Worm (Caenorhabditis elegans) whole organism, late embryonic: ENCODE measurements around the gene lst-2.

Experiments
- K09A11.1 ChIP-seq: sonication (generic microtip); optimal IDR thresholded peaks from 2 replicates; lab custom pipeline; 2017; ENCODE audit warnings: antibody characterized with exemption, mild to moderate bottlenecking, missing genetic modification characterization, missing compliant biosample characterization; ENCODE audit not compliant: insufficient read depth
- ahr-1 ChIP-seq: sonication (generic microtip); optimal IDR thresholded peaks from 2 replicates; lab custom pipeline; 2016; ENCODE audit warnings: missing genetic modification characterization, missing compliant biosample characterization
- ama-1 ChIP-seq: fragments of 150-350 bp; optimal IDR thresholded peaks from 2 replicates; lab custom pipeline; 2014
- ceh-19 ChIP-seq: fragments of 200-800 bp; sonication (Bioruptor generic); optimal IDR thresholded peaks from 2 replicates; lab custom pipeline; 2018; ENCODE audit warnings: mild to moderate bottlenecking, missing genetic modification characterization, missing compliant biosample characterization
- ceh-22 ChIP-seq: sonication (generic microtip); optimal IDR thresholded peaks from 2 replicates; lab custom pipeline; 2017; ENCODE audit warnings: missing biosample characterization, missing genetic modification characterization
- ceh-30 ChIP-seq: fragments of 150-350 bp; optimal IDR thresholded peaks from 2 replicates; lab custom pipeline; 2014; ENCODE audit warnings: missing biosample characterization, missing genetic modification characterization
- ceh-31 ChIP-seq: sonication (generic microtip); optimal IDR thresholded peaks from 2 replicates; lab custom pipeline; 2016; ENCODE audit warnings: missing genetic modification characterization, missing compliant biosample characterization
- ceh-45 ChIP-seq: fragments of 200-800 bp; sonication (Bioruptor generic); IDR thresholded peaks from 2 replicates; pipeline ENCODE4 v1.3.6; 2022; ENCODE audit warnings: missing genetic modification reagents, missing genetic modification characterization, missing compliant biosample characterization
- ceh-48 ChIP-seq: sonication (generic microtip); optimal IDR thresholded peaks from 2 replicates; lab custom pipeline; 2016; ENCODE audit warnings: missing genetic modification characterization, inconsistent platforms, missing compliant biosample characterization
- dmd-4 ChIP-seq: sonication (generic microtip); optimal IDR thresholded peaks from 2 replicates; lab custom pipeline; 2016; ENCODE audit warnings: borderline replicate concordance, missing genetic modification characterization, missing compliant biosample characterization
- dve-1 ChIP-seq: sonication (generic microtip); optimal IDR thresholded peaks from 2 replicates; lab custom pipeline; 2017; ENCODE audit warnings: antibody characterized with exemption, mild to moderate bottlenecking, missing genetic modification characterization, missing compliant biosample characterization
- elt-4 ChIP-seq: sonication (generic microtip); optimal IDR thresholded peaks from 2 replicates; lab custom pipeline; 2016; ENCODE audit warnings: missing genetic modification characterization, missing compliant biosample characterization
- fax-1 ChIP-seq: sonication (generic microtip); optimal IDR thresholded peaks from 2 replicates; lab custom pipeline; 2016; ENCODE audit warnings: missing genotype, missing genetic modification characterization, missing compliant biosample characterization
- fkh-10 ChIP-seq: fragments of 150-350 bp; optimal IDR thresholded peaks from 2 replicates; lab custom pipeline; 2014; ENCODE audit warnings: missing biosample characterization, missing genetic modification reagents, missing genetic modification characterization
- hlh-13 ChIP-seq: fragments of 200-800 bp; sonication (Bioruptor generic); optimal IDR thresholded peaks from 2 replicates; lab custom pipeline; 2018; ENCODE audit warnings: mild to moderate bottlenecking, missing genetic modification characterization, missing compliant biosample characterization
- lim-6 ChIP-seq: sonication (generic microtip); optimal IDR thresholded peaks from 2 replicates; lab custom pipeline; 2016; ENCODE audit warnings: missing genetic modification characterization, missing compliant biosample characterization
- lin-11 ChIP-seq: fragments of 200-800 bp; sonication (Bioruptor generic); optimal IDR thresholded peaks from 2 replicates; lab custom pipeline; 2018; ENCODE audit warnings: mild to moderate bottlenecking, missing genetic modification characterization, missing compliant biosample characterization
- madf-2 ChIP-seq: sonication (generic microtip); optimal IDR thresholded peaks from 2 replicates; lab custom pipeline; 2017; ENCODE audit warnings: missing genetic modification characterization, missing compliant biosample characterization
- mec-3 ChIP-seq: sonication (generic microtip); optimal IDR thresholded peaks from 2 replicates; lab custom pipeline; 2016; ENCODE audit warnings: borderline replicate concordance, missing genetic modification characterization, missing compliant biosample characterization
- odd-2 ChIP-seq: sonication (generic microtip); optimal IDR thresholded peaks from 2 replicates; lab custom pipeline; 2017; ENCODE audit warnings: antibody characterized with exemption, mild to moderate bottlenecking, missing genetic modification characterization, missing compliant biosample characterization
- pag-3 ChIP-seq: sonication (generic microtip); optimal IDR thresholded peaks from 2 replicates; lab custom pipeline; 2016; ENCODE audit warnings: missing compliant biosample characterization, missing genetic modification characterization, borderline replicate concordance
- pha-2 ChIP-seq: sonication (generic microtip); optimal IDR thresholded peaks from 2 replicates; lab custom pipeline; 2017; ENCODE audit warnings: mild to moderate bottlenecking, missing genetic modification characterization, missing compliant biosample characterization
- ref-2 ChIP-seq: sonication (generic microtip); optimal IDR thresholded peaks from 2 replicates; lab custom pipeline; 2016; ENCODE audit warnings: missing genetic modification characterization, missing compliant biosample characterization
- rnt-1 ChIP-seq: sonication (generic microtip); optimal IDR thresholded peaks from 2 replicates; lab custom pipeline; 2016; ENCODE audit warnings: missing genetic modification characterization, missing compliant biosample characterization
- sdc-2 ChIP-seq: sonication (generic microtip); optimal IDR thresholded peaks from 2 replicates; lab custom pipeline; 2016; ENCODE audit warnings: missing genotype, missing genetic modification characterization, missing compliant biosample characterization
- tbx-2 ChIP-seq: sonication (generic microtip); optimal IDR thresholded peaks from 2 replicates; lab custom pipeline; 2016; ENCODE audit warnings: missing genetic modification characterization, missing compliant biosample characterization
- ttx-3 ChIP-seq: sonication (generic microtip); optimal IDR thresholded peaks from 2 replicates; lab custom pipeline; 2016; ENCODE audit warnings: missing genetic modification reagents, missing genetic modification characterization, missing compliant biosample characterization
- unc-3 ChIP-seq, 2 experiments: fragments of 200-800 bp in 1 of 2; sonication (Bioruptor generic) in 1 of 2; sonication (generic microtip) in 1 of 2; conservative IDR thresholded peaks in 1 of 2; optimal IDR thresholded peaks in 1 of 2; 2 replicates each; pipeline versions ENCODE4 v1.3.6 to Lab custom; 2016 to 2022; ENCODE audit warnings: missing compliant biosample characterization in 2 of 2, missing genetic modification characterization in 2 of 2, missing genetic modification reagents in 1 of 2
- unc-42 ChIP-seq: sonication (generic microtip); optimal IDR thresholded peaks from 2 replicates; lab custom pipeline; 2016; ENCODE audit warnings: missing genotype, missing genetic modification characterization, missing compliant biosample characterization
- unc-55 ChIP-seq: sonication (generic microtip); optimal IDR thresholded peaks from 2 replicates; lab custom pipeline; 2017; ENCODE audit warnings: missing biosample characterization, missing genetic modification reagents, missing genetic modification characterization
- unc-86 ChIP-seq: sonication (generic microtip); optimal IDR thresholded peaks from 2 replicates; lab custom pipeline; 2016; ENCODE audit warnings: missing genetic modification characterization, missing compliant biosample characterization
- zip-5 ChIP-seq: sonication (generic microtip); optimal IDR thresholded peaks from 2 replicates; lab custom pipeline; 2016; ENCODE audit warnings: missing genetic modification characterization, missing compliant biosample characterization

lst-2 gene

DNA sequence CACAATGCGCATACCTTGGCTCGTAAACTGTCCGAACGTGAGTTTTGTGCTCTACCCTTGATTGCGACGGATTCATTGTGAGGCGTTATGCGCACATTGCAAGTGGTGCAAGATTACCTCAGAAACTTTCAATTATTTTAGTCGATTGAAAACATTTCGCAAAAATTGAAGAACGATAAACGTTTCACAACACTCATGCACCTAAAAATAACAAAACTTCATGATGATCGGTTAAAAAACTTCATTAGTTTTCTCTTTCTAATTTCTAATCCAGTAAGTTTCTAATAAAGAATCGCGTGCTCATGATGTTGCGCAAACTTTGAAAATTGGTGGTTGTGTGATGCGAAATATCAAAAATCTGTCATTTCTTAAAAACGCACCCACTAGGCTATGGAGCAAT is 35.6 kb upstream of the lst-2 start, which contains the start of gene dop-1:
TSS of gene dop-1 (minus strand) at position 101 of the 400 bp plus-strand sequence.
- no peak for TF ChIP-seq unc-55 (GFP tag; lab: Kevin White, UChicago)
- no peak for TF ChIP-seq ahr-1

DNA sequence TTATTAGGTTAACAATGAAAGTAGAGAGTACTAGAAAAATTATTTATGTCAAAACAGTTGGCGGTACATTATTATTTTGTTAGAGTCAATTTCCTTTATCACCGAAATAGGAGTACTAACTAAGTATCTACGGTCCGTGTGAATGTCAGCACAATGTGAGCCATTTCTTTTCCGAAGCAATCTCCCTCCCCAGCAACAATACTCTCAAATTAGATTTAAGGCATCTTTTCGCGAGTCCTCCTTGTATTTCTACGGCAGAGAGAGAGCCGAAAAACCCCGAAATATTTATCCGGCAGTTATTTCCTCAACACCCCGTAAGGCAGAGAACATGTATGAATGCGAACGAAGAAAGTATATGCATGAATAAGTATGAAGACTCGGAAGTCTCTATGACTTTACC is 32.1 kb upstream of the lst-2 start:
- TF ChIP-seq lim-6 (tag; lab: Kevin White, UChicago) (no peak), unc-42 (peak; percentile 65)
- TF ChIP-seq, all 69 proteins: peak for 1

DNA sequence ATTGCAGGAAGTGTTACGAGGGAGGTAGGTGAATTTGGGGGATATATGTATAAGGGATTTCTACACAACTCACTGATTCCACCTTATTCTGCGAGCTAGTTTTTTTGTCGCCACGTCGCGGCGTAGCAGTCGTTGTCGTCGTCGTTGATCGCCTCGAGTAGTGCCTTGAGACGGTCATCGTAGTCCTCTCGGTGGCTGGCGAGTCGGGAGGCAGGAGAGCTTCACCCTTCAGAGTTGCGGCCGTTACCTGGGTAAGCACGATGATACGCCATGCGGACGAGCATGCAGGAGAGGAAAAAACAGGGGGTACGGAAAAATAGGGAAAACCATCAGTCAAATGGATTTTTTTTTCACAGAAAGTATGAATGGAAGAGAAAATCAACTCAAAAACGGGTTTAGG is 30.0 kb upstream of the lst-2 start:
- TF ChIP-seq unc-86 (no peak), unc-3 (GFP tag; conservative IDR thresholded peaks at IDR 0.05; lab: Robert Waterston, UW) (no peak), unc-3 (tag; optimal IDR thresholded peaks at IDR 0.05; lab: Kevin White, UChicago) (no peak), lim-6 (tag; lab: Kevin White, UChicago) (no peak), ceh-30 (no peak), ceh-45 (GFP tag; lab: Robert Waterston, UW) (no peak), pha-2 (tag; lab: Kevin White, UChicago) (no peak)

DNA sequence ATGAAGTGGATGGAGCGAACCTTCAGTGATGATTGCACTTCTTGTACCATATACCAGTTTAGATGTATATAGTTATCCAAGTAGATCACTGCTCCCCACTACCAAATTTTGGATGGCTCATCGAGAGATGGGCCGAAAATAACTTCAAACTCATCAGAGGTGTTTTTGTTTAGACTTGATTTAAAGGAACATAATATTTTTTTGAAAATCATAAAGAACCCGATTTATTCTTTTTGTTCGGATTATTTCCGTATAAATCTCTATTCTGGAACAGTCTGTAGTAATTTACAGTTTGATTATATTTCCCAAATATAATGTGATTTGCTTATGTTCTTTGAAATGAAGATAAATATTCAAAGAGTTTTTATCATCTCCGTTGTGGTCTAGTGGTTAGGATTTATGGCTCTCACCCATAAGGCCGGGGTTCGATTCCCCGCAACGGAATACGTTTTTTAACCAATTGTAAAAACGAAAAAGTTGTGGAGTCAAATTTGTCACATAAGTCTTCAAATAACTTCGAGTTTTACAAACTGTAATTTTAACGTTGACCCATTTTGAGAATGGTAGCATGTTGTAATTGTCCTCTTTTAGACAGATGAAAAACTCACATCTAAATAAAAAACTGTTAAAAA is 27.2 kb upstream of the lst-2 start:
- TF ChIP-seq hlh-13 (GFP tag; lab: Kevin White, UChicago) = no peak
- TF ChIP-seq tbx-2 = no peak
- no peak for TF ChIP-seq ref-2 (tag; lab: Kevin White, UChicago)

DNA sequence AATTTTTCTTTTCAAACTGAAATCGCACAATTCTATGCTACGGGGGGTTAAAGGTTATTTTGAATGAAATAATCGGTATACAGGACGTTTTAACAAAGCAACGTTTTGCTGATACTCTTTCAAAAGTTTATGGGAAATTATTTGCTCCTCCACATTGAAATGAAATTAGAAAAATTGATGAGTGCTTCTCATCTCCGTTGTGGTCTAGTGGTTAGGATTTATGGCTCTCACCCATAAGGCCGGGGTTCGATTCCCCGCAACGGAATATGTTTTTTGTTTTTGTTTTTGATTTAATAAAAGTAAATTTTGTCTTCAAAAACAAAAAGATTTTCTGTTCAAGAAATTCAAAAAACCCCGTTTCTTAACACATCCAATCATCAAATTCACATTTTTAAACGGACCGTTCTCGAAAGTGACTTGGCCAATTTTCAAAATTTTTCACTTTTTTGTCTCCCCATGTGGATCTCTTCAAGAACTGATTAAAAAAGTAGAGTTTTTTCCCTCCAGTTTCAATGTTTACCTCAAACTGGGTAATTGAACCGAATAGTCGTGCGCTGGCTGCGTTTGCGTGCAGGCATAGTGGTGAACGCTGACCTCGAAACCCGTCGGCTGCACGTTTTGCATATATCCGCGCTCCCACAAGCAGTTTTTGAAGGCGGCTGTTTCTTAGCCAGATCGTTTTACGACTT is 26.6 kb upstream of the lst-2 start:
- TF ChIP-seq ceh-31 (tag; lab: Kevin White, UChicago) = no peak
- no peak for TF ChIP-seq ceh-19 (GFP tag; lab: Kevin White, UChicago)
- no peak for TF ChIP-seq sdc-2 (tag; lab: Kevin White, UChicago)
- TF ChIP-seq unc-3 (GFP tag; conservative IDR thresholded peaks at IDR 0.05; lab: Robert Waterston, UW) = no peak
- TF ChIP-seq unc-3 (tag; optimal IDR thresholded peaks at IDR 0.05; lab: Kevin White, UChicago) = no peak
- TF ChIP-seq unc-86 = no peak
- no peak for TF ChIP-seq hlh-13 (GFP tag; lab: Kevin White, UChicago)
- no peak for TF ChIP-seq mec-3 (tag; lab: Kevin White, UChicago)
- TF ChIP-seq rnt-1 (tag; lab: Kevin White, UChicago) = no peak
- no peak for TF ChIP-seq fkh-10 (GFP tag; lab: Kevin White, UChicago)
- TF ChIP-seq dve-1 (tag; lab: Kevin White, UChicago) = no peak
- TF ChIP-seq odd-2 = no peak
- TF ChIP-seq, all 69 proteins: peak for 0

DNA sequence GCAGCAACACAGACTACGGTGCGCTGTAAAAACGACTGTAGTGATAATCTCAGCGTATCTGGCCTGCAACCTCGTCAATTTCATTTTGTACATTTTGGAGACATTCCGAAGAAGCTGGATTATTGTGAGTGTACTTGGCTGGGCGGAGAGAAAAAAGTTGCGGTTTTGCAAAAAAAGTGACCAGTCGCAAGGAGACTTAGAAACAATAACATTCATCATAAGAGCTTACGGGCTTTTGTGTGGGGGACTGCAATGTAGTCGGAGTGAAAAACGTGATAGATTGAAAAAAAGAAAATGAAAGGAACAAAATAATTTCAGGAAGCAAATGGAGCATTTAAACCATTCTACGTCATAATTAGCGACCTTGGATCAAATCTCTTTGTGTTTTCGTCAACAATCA is 25.3 kb upstream of the lst-2 start:
- TF ChIP-seq mec-3 (tag; lab: Kevin White, UChicago) (no peak), odd-2 (no peak), lin-11 (tag; lab: Kevin White, UChicago) (no peak), K09A11.1 (tag; lab: Kevin White, UChicago) (no peak), ceh-48 (tag; lab: Kevin White, UChicago) (no peak), pag-3 (tag; lab: Kevin White, UChicago) (no peak), fax-1 (tag; lab: Kevin White, UChicago) (no peak), ama-1 (lab: Kevin White, UChicago) (no peak), sdc-2 (tag; lab: Kevin White, UChicago) (no peak), ceh-30 (no peak), dmd-4 (tag; lab: Kevin White, UChicago) (no peak), ttx-3 (no peak), ceh-22 (tag; lab: Kevin White, UChicago) (no peak), ceh-31 (tag; lab: Kevin White, UChicago) (no peak), zip-5 (no peak), ceh-45 (GFP tag; lab: Robert Waterston, UW) (no peak), madf-2 (tag; lab: Kevin White, UChicago) (no peak), elt-4 (tag; lab: Kevin White, UChicago) (no peak)
- TF ChIP-seq, all 69 proteins: peak for 0
